Worm (Caenorhabditis elegans) whole organism, L4 larva: ENCODE results near the gene clec-204.

Experiments used
- R02D3.7 ChIP-seq: fragments of 150-350 bp; sonication (generic microtip); optimal IDR thresholded peaks from 3 replicates; lab custom pipeline; 2014; ENCODE audit warnings: missing biosample characterization, missing genetic modification characterization
- nhr-237 ChIP-seq: sonication (generic microtip); optimal IDR thresholded peaks from 2 replicates; lab custom pipeline; 2017; ENCODE audit warnings: missing biosample characterization, missing genetic modification characterization
- nhr-28 ChIP-seq: fragments of 150-350 bp; optimal IDR thresholded peaks from 2 replicates; lab custom pipeline; 2014; ENCODE audit warnings: missing biosample characterization, missing genetic modification characterization
- nhr-6 ChIP-seq: fragments of 150-350 bp; optimal IDR thresholded peaks from 2 replicates; lab custom pipeline; 2014; ENCODE audit warnings: missing biosample characterization, missing genetic modification characterization
- unc-130 ChIP-seq: sonication (generic microtip); optimal IDR thresholded peaks from 2 replicates; lab custom pipeline; 2016; ENCODE audit warnings: missing genetic modification reagents, missing genetic modification characterization, missing compliant biosample characterization

- TF ChIP-seq nhr-6 (tag; lab: Kevin White, UChicago) (no peak), nhr-28 (tag; lab: Kevin White, UChicago) (no peak), unc-130 (no peak), nhr-237 (tag; lab: Kevin White, UChicago) (no peak), R02D3.7 (tag; lab: Kevin White, UChicago) (no peak)
These were observed 48.5 kb upstream of the clec-204 start, which contains the start of gene srw-99 for ce11 chrV:1708441-1708840.
